Fruit fly (Drosophila melanogaster) whole organism, prepupa: ENCODE results near the gene Pgant5.

ENCODE experiments used
- Blimp-1 ChIP-seq: fragments of 200-800 bp; sonication (Bioruptor generic); optimal IDR thresholded peaks from 3 replicates; lab custom pipeline; 2017; ENCODE audit warnings: missing biosample characterization, missing genetic modification characterization, mild to moderate bottlenecking, moderate library complexity, missing genetic modification reagents
- CG10669 ChIP-seq: fragments of 200-800 bp; sonication (Bioruptor generic); optimal IDR thresholded peaks from 3 replicates; lab custom pipeline; 2018; ENCODE audit warnings: missing biosample characterization, mild to moderate bottlenecking, missing genetic modification characterization, moderate library complexity
- CG11762 ChIP-seq: fragments of 200-800 bp; sonication (Bioruptor generic); optimal IDR thresholded peaks from 3 replicates; lab custom pipeline; 2016; ENCODE audit warnings: missing biosample characterization, missing genetic modification characterization; ENCODE audit not compliant: insufficient read depth
- CG11902 ChIP-seq: fragments of 200-800 bp; sonication (Bioruptor generic); optimal IDR thresholded peaks from 3 replicates; lab custom pipeline; 2016; ENCODE audit warnings: missing biosample characterization, missing genetic modification characterization
- CG16779 ChIP-seq: fragments of 200-800 bp; sonication (Bioruptor generic); optimal IDR thresholded peaks from 3 replicates; lab custom pipeline; 2017; ENCODE audit warnings: missing biosample characterization, mild to moderate bottlenecking, missing genetic modification characterization
- CG32006 ChIP-seq: fragments of 200-800 bp; sonication (Bioruptor generic); optimal IDR thresholded peaks from 3 replicates; lab custom pipeline; 2017; ENCODE audit warnings: missing biosample characterization, mild to moderate bottlenecking, missing genetic modification characterization
- CG34406 ChIP-seq: fragments of 200-800 bp; sonication (Bioruptor generic); optimal IDR thresholded peaks from 3 replicates; lab custom pipeline; 2016; ENCODE audit warnings: missing biosample characterization, missing genetic modification characterization
- CG3919 ChIP-seq: fragments of 200-800 bp; sonication (Bioruptor generic); optimal IDR thresholded peaks from 3 replicates; lab custom pipeline; 2016; ENCODE audit warnings: missing biosample characterization, missing genetic modification characterization
- CG6808 ChIP-seq: fragments of 200-800 bp; sonication (Bioruptor generic); optimal IDR thresholded peaks from 3 replicates; lab custom pipeline; 2017; ENCODE audit warnings: missing biosample characterization, missing genetic modification characterization, mild to moderate bottlenecking, moderate library complexity, missing genetic modification reagents
- CG6854 ChIP-seq: fragments of 200-800 bp; sonication (Bioruptor generic); optimal IDR thresholded peaks from 2 replicates; lab custom pipeline; 2017; ENCODE audit warnings: missing biosample characterization, mild to moderate bottlenecking, missing genetic modification characterization
- CG7368 ChIP-seq: fragments of 200-800 bp; sonication (Bioruptor generic); optimal IDR thresholded peaks from 3 replicates; lab custom pipeline; 2016; ENCODE audit warnings: missing biosample characterization, missing genetic modification characterization
- CG8319 ChIP-seq: fragments of 200-800 bp; sonication (Bioruptor generic); optimal IDR thresholded peaks from 3 replicates; lab custom pipeline; 2016; ENCODE audit warnings: missing biosample characterization, missing genetic modification characterization
- CG9139 ChIP-seq: fragments of 200-800 bp; sonication (Bioruptor generic); optimal IDR thresholded peaks from 3 replicates; lab custom pipeline; 2017; ENCODE audit warnings: missing biosample characterization, mild to moderate bottlenecking, missing genetic modification characterization
- Eip75B ChIP-seq: fragments of 200-800 bp; sonication (Bioruptor generic); optimal IDR thresholded peaks from 3 replicates; lab custom pipeline; 2016; ENCODE audit warnings: missing biosample characterization, missing genetic modification characterization
- Ets21C ChIP-seq: fragments of 200-800 bp; sonication (Bioruptor generic); optimal IDR thresholded peaks from 3 replicates; lab custom pipeline; 2016; ENCODE audit warnings: missing biosample characterization, missing genetic modification characterization
- Ets96B ChIP-seq: fragments of 200-800 bp; optimal IDR thresholded peaks from 2 replicates; lab custom pipeline; 2019; ENCODE audit warnings: missing biosample characterization, mild to moderate bottlenecking, missing genetic modification characterization, moderate library complexity
- Gug ChIP-seq: fragments of 200-800 bp; sonication (Bioruptor generic); IDR thresholded peaks from 2 replicates; pipeline ENCODE4 v1.3.6; 2022; ENCODE audit warnings: missing biosample characterization, missing genetic modification characterization
- Hr4 ChIP-seq: fragments of 200-800 bp; sonication (Bioruptor generic); optimal IDR thresholded peaks from 3 replicates; lab custom pipeline; 2016; ENCODE audit warnings: missing biosample characterization, missing genetic modification characterization
- Lpt ChIP-seq: fragments of 200-800 bp; sonication (Bioruptor generic); optimal IDR thresholded peaks from 3 replicates; lab custom pipeline; 2016; ENCODE audit warnings: missing biosample characterization, missing genetic modification characterization
- Met ChIP-seq: fragments of 200-800 bp; sonication (Bioruptor generic); optimal IDR thresholded peaks from 3 replicates; lab custom pipeline; 2016; ENCODE audit warnings: missing biosample characterization, missing genetic modification characterization
- OdsH ChIP-seq: fragments of 200-800 bp; sonication (Bioruptor generic); optimal IDR thresholded peaks from 3 replicates; lab custom pipeline; 2016; ENCODE audit warnings: missing biosample characterization, missing genetic modification characterization
- Smox ChIP-seq: fragments of 200-800 bp; sonication (Bioruptor generic); optimal IDR thresholded peaks from 3 replicates; lab custom pipeline; 2016; ENCODE audit warnings: missing biosample characterization, missing genetic modification characterization
- Sox102F ChIP-seq: fragments of 200-800 bp; sonication (Bioruptor generic); optimal IDR thresholded peaks from 2 replicates; lab custom pipeline; 2016; ENCODE audit warnings: missing biosample characterization, mild to moderate bottlenecking, missing genetic modification characterization
- Sox15 ChIP-seq: fragments of 200-800 bp; sonication (Bioruptor generic); optimal IDR thresholded peaks from 3 replicates; lab custom pipeline; 2016; ENCODE audit warnings: missing biosample characterization, missing genetic modification characterization
- cyc ChIP-seq: fragments of 200-800 bp; sonication (Bioruptor generic); optimal IDR thresholded peaks from 3 replicates; lab custom pipeline; 2016; ENCODE audit warnings: missing biosample characterization, missing genetic modification characterization
- dac ChIP-seq: fragments of 200-800 bp; sonication (Bioruptor generic); optimal IDR thresholded peaks from 2 replicates; lab custom pipeline; 2017; ENCODE audit warnings: missing biosample characterization, mild to moderate bottlenecking, missing genetic modification characterization
- dsx ChIP-seq: fragments of 200-800 bp; optimal IDR thresholded peaks from 3 replicates; lab custom pipeline; 2019; ENCODE audit warnings: missing biosample characterization, mild to moderate bottlenecking, missing genetic modification characterization, moderate library complexity; ENCODE audit not compliant: poor library complexity, severe bottlenecking
- eg ChIP-seq: fragments of 200-800 bp; sonication (Bioruptor generic); IDR thresholded peaks from 3 replicates; pipeline ENCODE4 v1.3.6; 2022; ENCODE audit warnings: missing biosample characterization, missing genetic modification characterization
- esn ChIP-seq: fragments of 200-800 bp; sonication (Bioruptor generic); optimal IDR thresholded peaks from 2 replicates; lab custom pipeline; 2016; ENCODE audit warnings: missing biosample characterization, mild to moderate bottlenecking, missing genetic modification characterization, moderate library complexity
- fd85E ChIP-seq: fragments of 200-800 bp; sonication (Bioruptor generic); optimal IDR thresholded peaks from 3 replicates; lab custom pipeline; 2016; ENCODE audit warnings: missing biosample characterization, missing genetic modification characterization
- fkh ChIP-seq: fragments of 200-800 bp; sonication (Bioruptor generic); optimal IDR thresholded peaks from 3 replicates; lab custom pipeline; 2017; ENCODE audit warnings: missing biosample characterization, mild to moderate bottlenecking, missing genetic modification characterization, moderate library complexity
- lz ChIP-seq: fragments of 200-800 bp; sonication (Bioruptor generic); optimal IDR thresholded peaks from 3 replicates; lab custom pipeline; 2016; ENCODE audit warnings: missing biosample characterization, missing genetic modification characterization
- net ChIP-seq: fragments of 200-800 bp; sonication (Bioruptor generic); optimal IDR thresholded peaks from 3 replicates; lab custom pipeline; 2016; ENCODE audit warnings: missing biosample characterization, missing genetic modification characterization
- salr ChIP-seq, 2 experiments: fragments of 200-800 bp; sonication (Bioruptor generic); optimal IDR thresholded peaks; 3 replicates each; lab custom pipeline; 2016 to 2018; ENCODE audit warnings: missing biosample characterization in 2 of 2, missing genetic modification characterization in 2 of 2, mild to moderate bottlenecking in 1 of 2
- spab ChIP-seq: fragments of 200-800 bp; sonication (Bioruptor generic); optimal IDR thresholded peaks from 2 replicates; lab custom pipeline; 2017; ENCODE audit warnings: missing biosample characterization, mild to moderate bottlenecking, missing genetic modification characterization, missing genetic modification reagents
- svp ChIP-seq: fragments of 200-800 bp; sonication (Bioruptor generic); peaks from one replicate; lab custom pipeline; 2016; ENCODE audit warnings: missing biosample characterization, missing genetic modification characterization
- vri ChIP-seq: fragments of 200-800 bp; sonication (Bioruptor generic); optimal IDR thresholded peaks from 3 replicates; lab custom pipeline; 2016; ENCODE audit warnings: missing biosample characterization, mild to moderate bottlenecking, missing genetic modification characterization

Gene Pgant5

dm6 chr2L:5044892-5045619 is 48.3 kb downstream of the Pgant5 start (continued):
- TF ChIP-seq CG32006 (peak; percentile 70), Sox102F (GFP tag; lab: Kevin White, UChicago) (peak; percentile 55), lz (GFP tag; lab: Kevin White, UChicago) (peak; percentile 40), eg (peak; percentile 79), Sox15 (GFP tag; lab: Kevin White, UChicago) (no peak), Ets96B (no peak), vri (GFP tag; lab: Kevin White, UChicago) (peak; percentile 97), CG16779 (tag; lab: Kevin White, UChicago) (peak; percentile 38), CG7368 (no peak), Ets21C (peak; percentile 15), fd85E (peak; percentile 14), Blimp-1 (GFP tag; lab: Kevin White, UChicago) (no peak), spab (GFP tag; lab: Kevin White, UChicago) (no peak), net (GFP tag; lab: Kevin White, UChicago) (peak; percentile 28), fkh (GFP tag; lab: Kevin White, UChicago) (peak; percentile 38), Eip75B (GFP tag; lab: Kevin White, UChicago) (peak; percentile 43), CG6854 (GFP tag; lab: Kevin White, UChicago) (peak; percentile 2), CG34406 (GFP tag; lab: Kevin White, UChicago) (peak; percentile 11), Met (GFP tag; lab: Kevin White, UChicago) (peak; percentile 66), CG11762 (no peak), CG8319 (GFP tag; lab: Kevin White, UChicago) (no peak), esn (GFP tag; lab: Kevin White, UChicago) (peak; percentile 60), CG11902 (peak; percentile 20), dsx (GFP tag; lab: Kevin White, UChicago) (peak; percentile 16), cyc (GFP tag; lab: Kevin White, UChicago) (peak; percentile 40), Hr4 (GFP tag; lab: Kevin White, UChicago) (peak; percentile 63), Gug (GFP tag; lab: Robert Waterston, UW) (peak; percentile 18; the same call in 1 of the 2 replicates), Smox (peak; percentile 46), salr (GFP tag; optimal IDR thresholded peaks at IDR 0.05; lab: Kevin White, UChicago) (peak in 1 of 2 experiments; percentile 35), OdsH (GFP tag; lab: Kevin White, UChicago) (peak; percentile 65), svp (GFP tag; lab: Kevin White, UChicago) (peak; percentile 87), dac (no peak), CG10669 (GFP tag; lab: Kevin White, UChicago) (peak; percentile 29), Lpt (GFP tag; lab: Kevin White, UChicago) (peak; percentile 33)

dm6 chr2L:5044361-5044891 is 49.0 kb downstream of the Pgant5 start, which contains the start of gene CG31650:
Gene CG31650 (minus strand): TSS chr2L:5044712.
- TF ChIP-seq CG34406 (GFP tag; lab: Kevin White, UChicago) = no peak
- peak; percentile 48 for TF ChIP-seq fkh (GFP tag; lab: Kevin White, UChicago)
- no peak for TF ChIP-seq Sox15 (GFP tag; lab: Kevin White, UChicago)
- no peak for TF ChIP-seq CG3919 (GFP tag; lab: Kevin White, UChicago)
- peak; percentile 14; the same call in 1 of the 3 replicates for TF ChIP-seq eg
- no peak for TF ChIP-seq net (GFP tag; lab: Kevin White, UChicago)
- TF ChIP-seq dsx (GFP tag; lab: Kevin White, UChicago) = no peak
- TF ChIP-seq CG9139 (GFP tag; lab: Kevin White, UChicago) = no peak
- TF ChIP-seq svp (GFP tag; lab: Kevin White, UChicago) = peak; percentile 40
- no peak for TF ChIP-seq CG7368
- TF ChIP-seq CG6808 (GFP tag; lab: Kevin White, UChicago) = no peak
